Worm (Caenorhabditis elegans) whole organism, L4 larva: ENCODE measurements around the gene rfc-1.

Experiments used
- D1046.2 ChIP-seq: fragments of 200-800 bp; sonication (Bioruptor generic); IDR thresholded peaks from 2 replicates; pipeline ENCODE4 v1.3.6; 2022; ENCODE audit warnings: missing genetic modification characterization, missing compliant biosample characterization
- F49E8.2 ChIP-seq: sonication (generic microtip); optimal IDR thresholded peaks from 2 replicates; lab custom pipeline; 2016; ENCODE audit warnings: missing compliant biosample characterization, mild to moderate bottlenecking, missing genetic modification characterization, borderline replicate concordance
- R02D3.7 ChIP-seq: fragments of 150-350 bp; sonication (generic microtip); optimal IDR thresholded peaks from 3 replicates; lab custom pipeline; 2014; ENCODE audit warnings: missing biosample characterization, missing genetic modification characterization
- T20F7.1 ChIP-seq: fragments of 200-800 bp; sonication (Bioruptor generic); optimal IDR thresholded peaks from 2 replicates; lab custom pipeline; 2018; ENCODE audit warnings: mild to moderate bottlenecking, missing genetic modification characterization, missing compliant biosample characterization
- T26A8.4 ChIP-seq: fragments of 200-800 bp; sonication (Bioruptor generic); IDR thresholded peaks from 2 replicates; pipeline ENCODE4 v1.3.6; 2022; ENCODE audit warnings: missing genetic modification characterization, missing compliant biosample characterization
- Y105C5A.15 ChIP-seq: fragments of 200-800 bp; sonication (Bioruptor generic); IDR thresholded peaks from 2 replicates; pipeline ENCODE4 v1.3.6; 2022; ENCODE audit warnings: missing genetic modification characterization, missing compliant biosample characterization
- Y5F2A.4 ChIP-seq: fragments of 200-800 bp; sonication (Bioruptor generic); optimal IDR thresholded peaks from 2 replicates; lab custom pipeline; 2018; ENCODE audit warnings: mild to moderate bottlenecking, missing genetic modification characterization, missing compliant biosample characterization
- Y75B8A.6 ChIP-seq: fragments of 200-800 bp; sonication (Bioruptor generic); IDR thresholded peaks from 2 replicates; pipeline ENCODE4 v1.3.6; 2022; ENCODE audit warnings: missing genetic modification reagents, missing genetic modification characterization, missing compliant biosample characterization
- ZK337.2 ChIP-seq: fragments of 200-800 bp; sonication (Bioruptor generic); IDR thresholded peaks from 2 replicates; pipeline ENCODE4 v1.3.6; 2022; ENCODE audit warnings: missing genetic modification reagents, missing genetic modification characterization, missing compliant biosample characterization
- ZK546.5 ChIP-seq, 2 experiments: sonication (generic microtip); optimal IDR thresholded peaks; 2 replicates each; lab custom pipeline; 2017; ENCODE audit warnings: missing biosample characterization in 2 of 2, missing genetic modification characterization in 2 of 2
- aha-1 ChIP-seq: fragments of 150-350 bp; peaks from one replicate; lab custom pipeline; 2014; ENCODE audit warnings: missing biosample characterization, missing genetic modification characterization
- arid-1 ChIP-seq: fragments of 200-800 bp; sonication (Bioruptor generic); conservative IDR thresholded peaks from 2 replicates; pipeline ENCODE4 v1.3.6; 2022; ENCODE audit warnings: missing genetic modification reagents, missing genetic modification characterization, missing compliant biosample characterization
- attf-4 ChIP-seq: sonication (generic microtip); optimal IDR thresholded peaks from 3 replicates; lab custom pipeline; 2017; ENCODE audit warnings: missing biosample characterization, missing genetic modification characterization
- ceh-20 ChIP-seq: fragments of 200-800 bp; sonication (Bioruptor generic); IDR thresholded peaks from 2 replicates; pipeline ENCODE4 v1.3.6; 2022; ENCODE audit warnings: missing genetic modification reagents, missing genetic modification characterization, missing compliant biosample characterization
- ceh-32 ChIP-seq: sonication (generic microtip); optimal IDR thresholded peaks from 2 replicates; lab custom pipeline; 2016; ENCODE audit warnings: mild to moderate bottlenecking, missing genetic modification characterization, missing compliant biosample characterization; ENCODE audit not compliant: poor library complexity
- ceh-62 ChIP-seq: sonication (generic microtip); optimal IDR thresholded peaks from 2 replicates; lab custom pipeline; 2017; ENCODE audit warnings: missing biosample characterization, missing genetic modification characterization
- cey-2 ChIP-seq: sonication (generic microtip); optimal IDR thresholded peaks from 3 replicates; lab custom pipeline; 2017; ENCODE audit warnings: missing genetic modification characterization, mild to moderate bottlenecking, missing compliant biosample characterization, antibody characterized with exemption, borderline replicate concordance; ENCODE audit not compliant: insufficient read depth
- ctbp-1 ChIP-seq: fragments of 200-800 bp; sonication (Bioruptor generic); IDR thresholded peaks from 2 replicates; pipeline ENCODE4 v1.3.6; 2022; ENCODE audit warnings: missing genetic modification reagents, missing genetic modification characterization, missing compliant biosample characterization
- dmd-6 ChIP-seq: fragments of 200-800 bp; sonication (Bioruptor generic); IDR thresholded peaks from 2 replicates; pipeline ENCODE4 v1.3.6; 2022; ENCODE audit warnings: missing genetic modification reagents, missing genetic modification characterization, missing compliant biosample characterization
- dmd-9 ChIP-seq: fragments of 200-800 bp; sonication (Bioruptor generic); IDR thresholded peaks from 2 replicates; pipeline ENCODE4 v1.3.6; 2022; ENCODE audit warnings: missing genetic modification reagents, missing genetic modification characterization, missing compliant biosample characterization
- dpl-1 ChIP-seq: fragments of 150-350 bp; optimal IDR thresholded peaks from 2 replicates; lab custom pipeline; 2014; ENCODE audit warnings: missing biosample characterization, missing genetic modification reagents, missing genetic modification characterization
- duxl-1 ChIP-seq: sonication (generic microtip); optimal IDR thresholded peaks from 2 replicates; lab custom pipeline; 2016; ENCODE audit warnings: mild to moderate bottlenecking, missing genetic modification characterization, moderate library complexity, missing compliant biosample characterization; ENCODE audit not compliant: poor library complexity
- egl-27 ChIP-seq: sonication (generic microtip); optimal IDR thresholded peaks from 3 replicates; lab custom pipeline; 2017; ENCODE audit warnings: missing biosample characterization, missing genetic modification reagents, missing genetic modification characterization
- hif-1 ChIP-seq, 2 experiments: sonication (generic microtip); optimal IDR thresholded peaks; 2 replicates each; lab custom pipeline; 2016 to 2017; ENCODE audit warnings: missing compliant biosample characterization in 2 of 2, missing genetic modification characterization in 2 of 2, missing genetic modification reagents in 2 of 2, missing genotype in 2 of 2, mild to moderate bottlenecking in 1 of 2
- hlh-30 ChIP-seq: sonication (generic microtip); optimal IDR thresholded peaks from 2 replicates; lab custom pipeline; 2017; ENCODE audit warnings: antibody characterized with exemption, mild to moderate bottlenecking, missing genetic modification characterization, missing compliant biosample characterization; ENCODE audit not compliant: insufficient read depth
- jun-1 ChIP-seq: fragments of 150-350 bp; optimal IDR thresholded peaks from 2 replicates; lab custom pipeline; 2014; ENCODE audit warnings: missing biosample characterization, missing genetic modification reagents, missing genetic modification characterization
- lim-7 ChIP-seq: fragments of 200-800 bp; sonication (Bioruptor generic); IDR thresholded peaks from 2 replicates; pipeline ENCODE4 v1.3.6; 2022; ENCODE audit warnings: missing genetic modification characterization, missing compliant biosample characterization
- lin-1 ChIP-seq: fragments of 200-800 bp; sonication (Bioruptor generic); IDR thresholded peaks from 2 replicates; pipeline ENCODE4 v1.3.6; 2022; ENCODE audit warnings: missing genetic modification reagents, missing genetic modification characterization, missing compliant biosample characterization
- lir-3 ChIP-seq: sonication (generic microtip); optimal IDR thresholded peaks from 2 replicates; lab custom pipeline; 2016; ENCODE audit warnings: mild to moderate bottlenecking, missing genetic modification characterization, missing compliant biosample characterization
- madf-9 ChIP-seq: fragments of 200-800 bp; sonication (Bioruptor generic); conservative IDR thresholded peaks from 2 replicates; pipeline ENCODE4 v1.3.6; 2022; ENCODE audit warnings: missing genetic modification reagents, missing genetic modification characterization, missing compliant biosample characterization
- mdl-1 ChIP-seq, 2 experiments: fragments of 150-350 bp in 1 of 2; sonication (generic microtip) in 1 of 2; optimal IDR thresholded peaks; 2 replicates each; lab custom pipeline; 2014 to 2017; ENCODE audit warnings: missing biosample characterization in 2 of 2, missing genetic modification characterization in 2 of 2
- mdt-29 ChIP-seq: fragments of 200-800 bp; sonication (Bioruptor generic); IDR thresholded peaks from 2 replicates; pipeline ENCODE4 v1.3.6; 2022; ENCODE audit warnings: missing genetic modification reagents, missing genetic modification characterization, missing compliant biosample characterization
- mep-1 ChIP-seq: fragments of 150-350 bp; sonication (generic microtip); optimal IDR thresholded peaks from 3 replicates; lab custom pipeline; 2014; ENCODE audit warnings: missing biosample characterization, missing genetic modification characterization
- mes-2 ChIP-seq: sonication (generic microtip); optimal IDR thresholded peaks from 2 replicates; lab custom pipeline; 2016; ENCODE audit warnings: missing genotype, mild to moderate bottlenecking, missing genetic modification characterization, missing compliant biosample characterization; ENCODE audit not compliant: poor library complexity, severe bottlenecking
- mxl-3 ChIP-seq: fragments of 200-800 bp; sonication (Bioruptor generic); optimal IDR thresholded peaks from 2 replicates; lab custom pipeline; 2018; ENCODE audit warnings: mild to moderate bottlenecking, missing genetic modification characterization, missing compliant biosample characterization
- nhr-111 ChIP-seq: fragments of 200-800 bp; sonication (Bioruptor generic); optimal IDR thresholded peaks from 2 replicates; lab custom pipeline; 2018; ENCODE audit warnings: mild to moderate bottlenecking, missing genetic modification characterization, missing compliant biosample characterization
- nhr-237 ChIP-seq: sonication (generic microtip); optimal IDR thresholded peaks from 2 replicates; lab custom pipeline; 2017; ENCODE audit warnings: missing biosample characterization, missing genetic modification characterization
- nhr-48 ChIP-seq: sonication (generic microtip); optimal IDR thresholded peaks from 2 replicates; lab custom pipeline; 2016; ENCODE audit warnings: mild to moderate bottlenecking, missing genetic modification characterization, missing compliant biosample characterization
- nhr-76 ChIP-seq: fragments of 150-350 bp; optimal IDR thresholded peaks from 2 replicates; lab custom pipeline; 2014; ENCODE audit warnings: missing biosample characterization, missing genetic modification characterization
- pha-4 ChIP-seq, 2 experiments: fragments of 150-350 bp in 1 of 2; fragments of 200-800 bp in 1 of 2; sonication (Bioruptor generic) in 1 of 2; IDR thresholded peaks in 1 of 2; optimal IDR thresholded peaks in 1 of 2; 2 replicates each; pipeline versions ENCODE4 v1.3.6 to Lab custom; 2014 to 2022; ENCODE audit warnings: missing genetic modification characterization in 2 of 2, missing genetic modification reagents in 2 of 2, missing biosample characterization in 1 of 2, missing compliant biosample characterization in 1 of 2
- pqm-1 ChIP-seq: sonication (generic microtip); optimal IDR thresholded peaks from 2 replicates; lab custom pipeline; 2017; ENCODE audit warnings: missing biosample characterization, missing genetic modification characterization
- saeg-2 ChIP-seq: fragments of 200-800 bp; sonication (Bioruptor generic); IDR thresholded peaks from 2 replicates; pipeline ENCODE4 v1.3.6; 2022; ENCODE audit warnings: missing genetic modification reagents, missing genetic modification characterization, missing compliant biosample characterization
- set-16 ChIP-seq: fragments of 200-800 bp; sonication (Bioruptor generic); IDR thresholded peaks from 2 replicates; pipeline ENCODE4 v1.3.6; 2022; ENCODE audit warnings: missing genetic modification reagents, missing genetic modification characterization, missing compliant biosample characterization
- skn-1 ChIP-seq: fragments of 150-350 bp; optimal IDR thresholded peaks from 2 replicates; lab custom pipeline; 2014; ENCODE audit warnings: missing biosample characterization, missing genetic modification characterization
- snpc-1.2 ChIP-seq: fragments of 200-800 bp; sonication (Bioruptor generic); IDR thresholded peaks from 2 replicates; pipeline ENCODE4 v1.3.6; 2022; ENCODE audit warnings: missing genetic modification reagents, missing genetic modification characterization, missing compliant biosample characterization
- unc-62 ChIP-seq, 3 experiments: fragments of 150-350 bp in 1 of 3; sonication (generic microtip); optimal IDR thresholded peaks in 2 of 3; peaks in 1 of 3; 1 replicate in 1 of 3; 2 replicates in 2 of 3; lab custom pipeline; 2014 to 2017; ENCODE audit warnings: missing biosample characterization in 3 of 3, missing genetic modification characterization in 3 of 3, missing genetic modification reagents in 3 of 3, missing genotype in 1 of 3
- zag-1 ChIP-seq: fragments of 150-350 bp; optimal IDR thresholded peaks from 2 replicates; lab custom pipeline; 2014; ENCODE audit warnings: missing biosample characterization, missing genetic modification characterization
- zip-2 ChIP-seq: fragments of 150-350 bp; optimal IDR thresholded peaks from 2 replicates; lab custom pipeline; 2014; ENCODE audit warnings: missing biosample characterization, missing genetic modification characterization

rfc-1 gene

DNA sequence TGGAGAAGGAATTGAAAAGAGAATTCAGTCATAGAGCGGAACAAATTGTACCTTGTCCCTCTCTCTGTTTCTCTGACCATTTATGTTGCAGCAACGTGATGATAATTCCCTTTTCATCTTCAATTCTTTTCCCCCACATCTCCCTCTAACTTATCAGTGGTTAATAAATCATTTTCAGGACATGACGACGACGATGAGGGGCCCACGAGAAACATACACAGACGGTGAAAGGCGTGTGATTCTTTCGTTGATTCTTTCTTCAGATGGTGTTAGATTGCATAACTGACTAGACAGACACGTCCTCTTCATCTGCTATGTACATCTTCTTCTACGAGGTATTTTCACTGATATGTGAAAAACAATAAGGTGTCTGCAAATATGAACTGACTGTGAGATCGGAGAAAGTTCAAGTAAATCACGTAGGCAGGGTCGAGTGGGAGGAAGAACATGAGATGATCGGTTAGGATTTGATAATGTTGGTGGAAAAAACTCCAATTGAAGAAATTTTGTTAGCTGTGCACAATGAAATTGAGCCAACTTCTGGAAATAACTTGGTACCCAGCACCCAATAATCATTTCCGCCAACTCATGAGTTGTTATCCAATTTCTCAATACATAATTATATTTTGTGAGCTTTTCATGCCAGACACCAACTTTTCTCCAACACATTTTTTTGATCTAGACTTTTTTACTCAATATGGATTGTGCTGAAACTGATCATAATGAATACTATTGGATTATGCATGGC is 15.0 kb upstream of the rfc-1 start, which contains the start of gene srh-17:
Gene srh-17, plus strand, starts transcription at position 698 of the 748 bp plus-strand sequence.
- TF ChIP-seq F49E8.2, result no peak
- no peak for TF ChIP-seq zip-2
- no peak for TF ChIP-seq nhr-237 (tag; lab: Kevin White, UChicago)
- no peak for TF ChIP-seq Y75B8A.6 (GFP tag; lab: Robert Waterston, UW)
- TF ChIP-seq unc-62 (GFP tag; optimal IDR thresholded peaks at IDR 0.05 in 1 of 2; lab: Kevin White, UChicago), result peak in 1 of 2 experiments; percentile 72
- no peak for TF ChIP-seq unc-62 (tag; optimal IDR thresholded peaks at IDR 0.05; lab: Kevin White, UChicago)
- TF ChIP-seq ceh-20 (GFP tag; lab: Robert Waterston, UW), result peak; percentile 65; the same call in 1 of the 2 replicates
- no peak for TF ChIP-seq T20F7.1 (GFP tag; lab: Kevin White, UChicago)
- TF ChIP-seq Y5F2A.4, result no peak
- TF ChIP-seq duxl-1 (tag; lab: Kevin White, UChicago), result no peak
- TF ChIP-seq ceh-32 (tag; lab: Kevin White, UChicago), result no peak
- no peak for TF ChIP-seq ctbp-1 (GFP tag; lab: Robert Waterston, UW)
- TF ChIP-seq attf-4, result no peak
- TF ChIP-seq lin-1 (GFP tag; lab: Robert Waterston, UW), result no peak
- TF ChIP-seq arid-1 (GFP tag; lab: Robert Waterston, UW), result no peak
- no peak for TF ChIP-seq dmd-9
- TF ChIP-seq ZK546.5 (tag; optimal IDR thresholded peaks at IDR 0.05; lab: Kevin White, UChicago), result no peak
- no peak for TF ChIP-seq ceh-62
- no peak for TF ChIP-seq R02D3.7
- TF ChIP-seq mdt-29, result no peak
- no peak for TF ChIP-seq mes-2 (tag; lab: Kevin White, UChicago)
- peak; percentile 90 for TF ChIP-seq nhr-48 (tag; lab: Kevin White, UChicago)
- peak; percentile 53 to 76 for TF ChIP-seq hif-1 (tag; optimal IDR thresholded peaks at IDR 0.05; lab: Kevin White, UChicago)
- no peak for TF ChIP-seq jun-1 (tag; lab: Kevin White, UChicago)
- TF ChIP-seq lir-3 (tag; lab: Kevin White, UChicago), result no peak
- TF ChIP-seq zag-1 (tag; lab: Kevin White, UChicago), result no peak
- TF ChIP-seq aha-1 (tag; lab: Kevin White, UChicago), result peak; percentile 92
- TF ChIP-seq T26A8.4 (GFP tag; lab: Robert Waterston, UW), result no peak
- peak; percentile 77 for TF ChIP-seq hlh-30 (tag; lab: Kevin White, UChicago)
- TF ChIP-seq snpc-1.2, result no peak
- TF ChIP-seq mep-1, result no peak
- no peak for TF ChIP-seq lim-7 (GFP tag; lab: Robert Waterston, UW)
- TF ChIP-seq pha-4 (GFP tag; IDR thresholded peaks at IDR 0.05; lab: Robert Waterston, UW), result no peak
- TF ChIP-seq pha-4 (tag; optimal IDR thresholded peaks at IDR 0.05; lab: Kevin White, UChicago), result no peak
- TF ChIP-seq D1046.2 (GFP tag; lab: Robert Waterston, UW), result no peak
- no peak for TF ChIP-seq Y105C5A.15 (GFP tag; lab: Robert Waterston, UW)
- peak; percentile 49 for TF ChIP-seq dmd-6 (GFP tag; lab: Robert Waterston, UW)
- TF ChIP-seq mxl-3 (GFP tag; lab: Kevin White, UChicago), result peak; percentile 93
- no peak for TF ChIP-seq skn-1
- TF ChIP-seq pqm-1 (tag; lab: Kevin White, UChicago), result no peak
- TF ChIP-seq nhr-76, result no peak
- no peak for TF ChIP-seq ZK337.2
- TF ChIP-seq egl-27 (tag; lab: Kevin White, UChicago), result no peak
- TF ChIP-seq dpl-1 (GFP tag; lab: Kevin White, UChicago), result no peak
- TF ChIP-seq madf-9 (GFP tag; lab: Robert Waterston, UW), result no peak
- TF ChIP-seq saeg-2 (GFP tag; lab: Robert Waterston, UW), result no peak
- TF ChIP-seq cey-2 (tag; lab: Kevin White, UChicago), result peak; percentile 92
- TF ChIP-seq mdl-1 (tag; optimal IDR thresholded peaks at IDR 0.05; lab: Kevin White, UChicago), result peak; percentile 83 to 87
- TF ChIP-seq set-16 (GFP tag; lab: Robert Waterston, UW), result no peak
- TF ChIP-seq nhr-111, result no peak
